Worm (Caenorhabditis elegans): ENCODE measurements around the gene mec-3.

DNA sequence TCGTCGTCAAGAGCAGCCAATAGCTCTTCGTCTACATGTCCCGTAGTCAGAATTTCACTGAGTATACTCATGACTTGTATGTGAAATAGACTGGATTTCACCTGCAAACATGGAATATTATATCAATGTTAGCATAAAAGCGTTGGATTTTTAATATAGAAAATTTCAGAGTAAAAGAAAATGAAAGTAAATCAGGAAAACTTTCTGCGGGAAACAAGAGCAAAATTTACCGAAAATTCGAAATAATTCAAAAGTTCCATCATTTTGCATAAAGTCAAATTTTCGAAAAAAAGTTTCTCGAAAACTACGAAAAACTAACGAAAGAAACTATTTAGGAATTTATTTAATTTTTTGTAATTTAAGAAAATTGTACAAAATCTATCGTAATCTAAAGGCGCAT is 43.9 kb downstream of the mec-3 start, which contains the start of gene F13B12.6:
- TF ChIP-seq dao-5 (tag; optimal IDR thresholded peaks at IDR 0.05): no peak
- no peak for TF ChIP-seq him-1 (tag; optimal IDR thresholded peaks at IDR 0.05)
- TF ChIP-seq W03F9.2 (tag; optimal IDR thresholded peaks at IDR 0.05): no peak

All from whole organism, L4/young adult.